Worm (Caenorhabditis elegans) whole organism, L1 larva: Measurements from ENCODE around the gene B0524.3.
A peak's percentile ranks its signal among the peaks of the same experiment; 100 is the strongest.

Experiments
- Y116A8C.19 ChIP-seq: sonication (generic microtip); optimal IDR thresholded peaks from 2 replicates; lab custom pipeline; 2016; ENCODE audit warnings: missing compliant biosample characterization, missing genetic modification characterization, borderline replicate concordance
- ama-1 ChIP-seq: fragments of 150-350 bp; optimal IDR thresholded peaks from 2 replicates; lab custom pipeline; 2014
- blmp-1 ChIP-seq: fragments of 150-350 bp; optimal IDR thresholded peaks from 2 replicates; lab custom pipeline; 2014; ENCODE audit warnings: missing biosample characterization, missing genetic modification characterization
- ceh-63 ChIP-seq: fragments of 200-800 bp; sonication (Bioruptor generic); optimal IDR thresholded peaks from 2 replicates; lab custom pipeline; 2018; ENCODE audit warnings: mild to moderate bottlenecking, missing genetic modification characterization, missing compliant biosample characterization
- ceh-8 ChIP-seq: fragments of 200-800 bp; sonication (Bioruptor generic); optimal IDR thresholded peaks from 2 replicates; lab custom pipeline; 2018; ENCODE audit warnings: mild to moderate bottlenecking, missing genetic modification characterization, moderate library complexity, missing compliant biosample characterization
- ceh-90 ChIP-seq: sonication (generic microtip); optimal IDR thresholded peaks from 2 replicates; lab custom pipeline; 2016; ENCODE audit warnings: missing genetic modification characterization, missing compliant biosample characterization
- dpl-1 ChIP-seq, 3 experiments: fragments of 150-350 bp in 2 of 3; sonication (generic microtip) in 1 of 3; optimal IDR thresholded peaks; 2 replicates each; lab custom pipeline; 2014 to 2017; ENCODE audit warnings: missing biosample characterization in 3 of 3, missing genetic modification characterization in 3 of 3, missing genetic modification reagents in 3 of 3
- efl-1 ChIP-seq, 4 experiments: fragments of 150-350 bp; optimal IDR thresholded peaks in 3 of 4; peaks in 1 of 4; 1 replicate in 1 of 4; 2 replicates in 3 of 4; lab custom pipeline; 2014; ENCODE audit warnings: missing biosample characterization in 2 of 4, missing genetic modification characterization in 2 of 4, missing genetic modification reagents in 2 of 4
- efl-3 ChIP-seq: fragments of 200-800 bp; sonication (Bioruptor generic); optimal IDR thresholded peaks from 2 replicates; lab custom pipeline; 2018; ENCODE audit warnings: mild to moderate bottlenecking, missing genetic modification characterization, missing compliant biosample characterization
- ets-5 ChIP-seq: fragments of 200-800 bp; sonication (Bioruptor generic); IDR thresholded peaks from 2 replicates; pipeline ENCODE4 v1.3.6; 2022; ENCODE audit warnings: missing genetic modification characterization, missing compliant biosample characterization
- fkh-4 ChIP-seq: sonication (generic microtip); optimal IDR thresholded peaks from 2 replicates; lab custom pipeline; 2016; ENCODE audit warnings: missing compliant biosample characterization, missing genetic modification characterization, borderline replicate concordance
- grh-1 ChIP-seq: fragments of 200-800 bp; sonication (Bioruptor generic); IDR thresholded peaks from 2 replicates; pipeline ENCODE4 v1.3.6; 2022; ENCODE audit warnings: missing genetic modification reagents, missing genetic modification characterization, missing compliant biosample characterization
- hlh-17 ChIP-seq: fragments of 200-800 bp; sonication (Bioruptor generic); optimal IDR thresholded peaks from 2 replicates; lab custom pipeline; 2018; ENCODE audit warnings: missing genetic modification characterization, mild to moderate bottlenecking, missing compliant biosample characterization, moderate library complexity, borderline replicate concordance
- hpl-2 ChIP-seq: fragments of 150-350 bp; optimal IDR thresholded peaks from 2 replicates; lab custom pipeline; 2014; ENCODE audit warnings: missing biosample characterization, missing genetic modification reagents, missing genetic modification characterization
- irx-1 ChIP-seq: sonication (generic microtip); optimal IDR thresholded peaks from 2 replicates; lab custom pipeline; 2016; ENCODE audit warnings: missing genetic modification characterization, missing compliant biosample characterization
- lin-13 ChIP-seq: fragments of 150-350 bp; optimal IDR thresholded peaks from 2 replicates; lab custom pipeline; 2014; ENCODE audit warnings: missing biosample characterization, missing genetic modification reagents, missing genetic modification characterization
- lin-14 ChIP-seq: fragments of 200-800 bp; sonication (Bioruptor generic); optimal IDR thresholded peaks from 2 replicates; lab custom pipeline; 2018; ENCODE audit warnings: mild to moderate bottlenecking, missing genetic modification characterization, moderate library complexity, missing compliant biosample characterization
- lir-3 ChIP-seq: sonication (generic microtip); optimal IDR thresholded peaks from 2 replicates; lab custom pipeline; 2016; ENCODE audit warnings: mild to moderate bottlenecking, missing genetic modification characterization, moderate library complexity, missing compliant biosample characterization; ENCODE audit not compliant: poor library complexity
- mab-9 ChIP-seq: fragments of 200-800 bp; sonication (Bioruptor generic); IDR thresholded peaks from 2 replicates; pipeline ENCODE4 v1.3.6; 2022; ENCODE audit warnings: missing genetic modification reagents, missing genetic modification characterization, missing compliant biosample characterization
- mdl-1 ChIP-seq, 2 experiments: fragments of 150-350 bp; optimal IDR thresholded peaks; 2 replicates each; lab custom pipeline; 2014 to 2017; ENCODE audit warnings: missing biosample characterization in 2 of 2, missing genetic modification characterization in 2 of 2, inconsistent platforms in 1 of 2
- mef-2 ChIP-seq: fragments of 150-350 bp; optimal IDR thresholded peaks from 2 replicates; lab custom pipeline; 2014; ENCODE audit warnings: missing biosample characterization, missing genetic modification characterization
- mep-1 ChIP-seq: fragments of 150-350 bp; optimal IDR thresholded peaks from 2 replicates; lab custom pipeline; 2014; ENCODE audit warnings: missing biosample characterization, missing genetic modification characterization
- nhr-19 ChIP-seq: fragments of 200-800 bp; sonication (Bioruptor generic); conservative IDR thresholded peaks from 2 replicates; pipeline ENCODE4 v1.3.6; 2022; ENCODE audit warnings: missing genetic modification characterization, missing compliant biosample characterization
- nhr-28 ChIP-seq: fragments of 150-350 bp; optimal IDR thresholded peaks from 2 replicates; lab custom pipeline; 2014; ENCODE audit warnings: missing biosample characterization, missing genetic modification characterization
- nhr-47 ChIP-seq: sonication (generic microtip); optimal IDR thresholded peaks from 2 replicates; lab custom pipeline; 2016; ENCODE audit warnings: mild to moderate bottlenecking, missing genetic modification characterization, moderate library complexity, missing compliant biosample characterization
- nhr-77 ChIP-seq: fragments of 150-350 bp; optimal IDR thresholded peaks from 2 replicates; lab custom pipeline; 2014; ENCODE audit warnings: missing biosample characterization, missing genetic modification characterization
- nhr-84 ChIP-seq: sonication (generic microtip); optimal IDR thresholded peaks from 2 replicates; lab custom pipeline; 2017; ENCODE audit warnings: missing biosample characterization, missing genetic modification characterization
- nhr-85 ChIP-seq: sonication (generic microtip); peaks from one replicate; lab custom pipeline; 2016; ENCODE audit warnings: missing genetic modification characterization, inconsistent platforms, missing compliant biosample characterization
- pax-3 ChIP-seq: fragments of 200-800 bp; sonication (Bioruptor generic); optimal IDR thresholded peaks from 2 replicates; lab custom pipeline; 2018; ENCODE audit warnings: mild to moderate bottlenecking, missing genetic modification characterization, moderate library complexity, missing compliant biosample characterization
- snpc-4 ChIP-seq: fragments of 150-350 bp; optimal IDR thresholded peaks from 2 replicates; lab custom pipeline; 2014; ENCODE audit warnings: missing biosample characterization, missing genetic modification characterization
- snu-23 ChIP-seq: sonication (generic microtip); optimal IDR thresholded peaks from 2 replicates; lab custom pipeline; 2016; ENCODE audit warnings: missing genetic modification characterization, missing compliant biosample characterization
- sox-4 ChIP-seq: sonication (generic microtip); optimal IDR thresholded peaks from 2 replicates; lab custom pipeline; 2016; ENCODE audit warnings: missing genetic modification characterization, missing compliant biosample characterization
- sptf-1 ChIP-seq: fragments of 150-350 bp; optimal IDR thresholded peaks from 2 replicates; lab custom pipeline; 2014; ENCODE audit warnings: missing biosample characterization, missing genetic modification characterization
- swsn-7 ChIP-seq: sonication (generic microtip); optimal IDR thresholded peaks from 2 replicates; lab custom pipeline; 2016; ENCODE audit warnings: missing genetic modification characterization, missing compliant biosample characterization
- tlp-1 ChIP-seq: fragments of 150-350 bp; optimal IDR thresholded peaks from 2 replicates; lab custom pipeline; 2014; ENCODE audit warnings: missing biosample characterization, missing genetic modification characterization
- unc-30 ChIP-seq: sonication (generic microtip); optimal IDR thresholded peaks from 2 replicates; lab custom pipeline; 2017; ENCODE audit warnings: missing biosample characterization, missing genetic modification characterization
- unc-62 ChIP-seq: fragments of 150-350 bp; optimal IDR thresholded peaks from 2 replicates; lab custom pipeline; 2014; ENCODE audit warnings: missing biosample characterization, missing genetic modification reagents, missing genetic modification characterization
- unc-86 ChIP-seq: sonication (generic microtip); optimal IDR thresholded peaks from 2 replicates; lab custom pipeline; 2016; ENCODE audit warnings: missing genetic modification characterization, missing compliant biosample characterization
- vab-15 ChIP-seq: sonication (generic microtip); optimal IDR thresholded peaks from 2 replicates; lab custom pipeline; 2017; ENCODE audit warnings: missing genotype, mild to moderate bottlenecking, missing genetic modification characterization, missing compliant biosample characterization
- ztf-11 ChIP-seq, 2 experiments: sonication (generic microtip); optimal IDR thresholded peaks; 2 replicates each; lab custom pipeline; 2016 to 2017; ENCODE audit warnings: missing genetic modification characterization in 2 of 2, missing biosample characterization in 1 of 2, missing compliant biosample characterization in 1 of 2

B0524.3 gene

ce11 chrIII:1853944-1854343 is 33.5 kb upstream of the B0524.3 start (continued):
- no peak for TF ChIP-seq swsn-7 (tag; lab: Kevin White, UChicago)
- peak; percentile 40 for TF ChIP-seq lin-13 (GFP tag; lab: Kevin White, UChicago)
- TF ChIP-seq, all 84 proteins: peak for 14

ce11 chrIII:1855092-1855491 is 32.4 kb upstream of the B0524.3 start, which contains the start of gene hlh-33:
Gene hlh-33, plus strand, starts transcription at chrIII:1855392.
- TF ChIP-seq efl-1 (optimal IDR thresholded peaks at IDR 0.05; lab: Kevin White, UChicago), result no peak
- peak in 1 of 2 experiments; percentile 87 for TF ChIP-seq efl-1 (GFP tag; optimal IDR thresholded peaks at IDR 0.05 in 1 of 2; lab: Kevin White, UChicago)
- no peak for TF ChIP-seq blmp-1
- TF ChIP-seq nhr-85 (tag; lab: Kevin White, UChicago), result peak; percentile 43

- TF ChIP-seq efl-3 (GFP tag; lab: Kevin White, UChicago) (no peak), ztf-11 (tag; optimal IDR thresholded peaks at IDR 0.05; lab: Kevin White, UChicago) (no peak), lin-13 (GFP tag; lab: Kevin White, UChicago) (no peak), irx-1 (tag; lab: Kevin White, UChicago) (no peak), nhr-19 (no peak), vab-15 (tag; lab: Kevin White, UChicago) (no peak), lir-3 (tag; lab: Kevin White, UChicago) (no peak), sptf-1 (tag; lab: Kevin White, UChicago) (no peak), mab-9 (GFP tag; lab: Robert Waterston, UW) (no peak), Y116A8C.19 (tag; lab: Kevin White, UChicago) (no peak)
Observed at ce11 chrIII:1856175-1856574, 31.3 kb upstream of the B0524.3 start.

ce11 chrIII:1856679-1857078 is 30.8 kb upstream of the B0524.3 start:
- 0 out of 2 replicates have a peak, but pooled peaks have one; percentile 17 for TF ChIP-seq grh-1 (GFP tag; lab: Robert Waterston, UW)
- TF ChIP-seq nhr-84 (tag; lab: Kevin White, UChicago), result no peak
- TF ChIP-seq hlh-17 (GFP tag; lab: Kevin White, UChicago), result no peak
- no peak for TF ChIP-seq unc-86
- TF ChIP-seq nhr-85 (tag; lab: Kevin White, UChicago), result peak; percentile 82
- TF ChIP-seq lin-14 (GFP tag; lab: Kevin White, UChicago), result peak; percentile 51
- no peak for TF ChIP-seq pax-3 (tag; lab: Kevin White, UChicago)
- TF ChIP-seq ceh-90 (tag; lab: Kevin White, UChicago), result no peak
- TF ChIP-seq mef-2 (tag; lab: Kevin White, UChicago), result no peak
- no peak for TF ChIP-seq hpl-2 (GFP tag; lab: Kevin White, UChicago)
- TF ChIP-seq lin-13 (GFP tag; lab: Kevin White, UChicago), result no peak
- no peak for TF ChIP-seq ztf-11 (tag; optimal IDR thresholded peaks at IDR 0.05; lab: Kevin White, UChicago)
- TF ChIP-seq snpc-4, result no peak
- TF ChIP-seq lir-3 (tag; lab: Kevin White, UChicago), result no peak
- peak; percentile 26 for TF ChIP-seq blmp-1

- TF ChIP-seq ama-1 (lab: Kevin White, UChicago) (peak; percentile 91), nhr-85 (tag; lab: Kevin White, UChicago) (peak; percentile 99), ceh-63 (peak; percentile 63), nhr-77 (tag; lab: Kevin White, UChicago) (peak; percentile 85), ceh-90 (tag; lab: Kevin White, UChicago) (peak; percentile 53), efl-1 (optimal IDR thresholded peaks at IDR 0.05; lab: Kevin White, UChicago) (peak; percentile 98 to 100), efl-1 (GFP tag; optimal IDR thresholded peaks at IDR 0.05 in 1 of 2; lab: Kevin White, UChicago) (peak; percentile 99 to 100), unc-62 (no peak), dpl-1 (GFP tag; optimal IDR thresholded peaks at IDR 0.05; lab: Kevin White, UChicago) (peak; percentile 99 to 100 (median 100)), grh-1 (GFP tag; lab: Robert Waterston, UW) (peak; percentile 96), snu-23 (GFP tag; lab: Kevin White, UChicago) (peak; percentile 98), unc-86 (peak; percentile 95), nhr-28 (tag; lab: Kevin White, UChicago) (no peak), ceh-8 (GFP tag; lab: Kevin White, UChicago) (peak; percentile 97), ets-5 (GFP tag; lab: Robert Waterston, UW) (0 out of 2 replicates have a peak, but pooled peaks have one; percentile 38), mef-2 (tag; lab: Kevin White, UChicago) (peak; percentile 69), mep-1 (tag; lab: Kevin White, UChicago) (peak; percentile 99), lin-14 (GFP tag; lab: Kevin White, UChicago) (peak; percentile 93), Y116A8C.19 (tag; lab: Kevin White, UChicago) (peak; percentile 42), snpc-4 (peak; percentile 77), tlp-1 (tag; lab: Kevin White, UChicago) (no peak), ztf-11 (tag; optimal IDR thresholded peaks at IDR 0.05; lab: Kevin White, UChicago) (peak; percentile 66 to 89), fkh-4 (tag; lab: Kevin White, UChicago) (peak; percentile 78), lin-13 (GFP tag; lab: Kevin White, UChicago) (peak; percentile 99), nhr-47 (tag; lab: Kevin White, UChicago) (peak; percentile 98), hlh-17 (GFP tag; lab: Kevin White, UChicago) (no peak), mdl-1 (tag; optimal IDR thresholded peaks at IDR 0.05; lab: Kevin White, UChicago) (peak in 1 of 2 experiments; percentile 87), unc-30 (tag; lab: Kevin White, UChicago) (peak; percentile 46), sox-4 (tag; lab: Kevin White, UChicago) (peak; percentile 92), efl-3 (GFP tag; lab: Kevin White, UChicago) (peak; percentile 94)
Observed at ce11 chrIII:1859532-1859931, 27.9 kb upstream of the B0524.3 start, which contains the start of gene ddp-1. Gene ddp-1, plus strand, starts transcription at chrIII:1859888.
